Fruit fly (Drosophila melanogaster) S2 (cell line): Measurements from ENCODE around the gene gammaSnap2.

Experiments
- CG8478 ChIP-seq: fragments of >200 bp; optimal IDR thresholded peaks from 2 replicates; lab custom pipeline; 2018
- CTCF ChIP-seq, 2 experiments: fragments of >200 bp; optimal IDR thresholded peaks; 2 replicates each; lab custom pipeline; 2018

- TF ChIP-seq CG8478 (no peak), CTCF (optimal IDR thresholded peaks at IDR 0.05; lab: Kevin White, UChicago) (no peak)
Measured at dm6 chr3R:10089171-10089664, 32.0 kb downstream of the gammaSnap2 start.
